Worm (Caenorhabditis elegans) whole organism, L4 larva: ENCODE measurements around the gene fbxa-153.

ENCODE experiments used
- D1046.2 ChIP-seq: fragments of 200-800 bp; sonication (Bioruptor generic); IDR thresholded peaks from 2 replicates; pipeline ENCODE4 v1.3.6; 2022; ENCODE audit warnings: missing genetic modification characterization, missing compliant biosample characterization
- F10B5.3 ChIP-seq: sonication (generic microtip); optimal IDR thresholded peaks from 2 replicates; lab custom pipeline; 2016; ENCODE audit warnings: mild to moderate bottlenecking, missing genetic modification characterization, missing compliant biosample characterization
- F26F4.8 ChIP-seq: fragments of 200-800 bp; sonication (Bioruptor generic); conservative IDR thresholded peaks from 2 replicates; pipeline ENCODE4 v1.3.6; 2022; ENCODE audit warnings: missing genetic modification characterization, missing compliant biosample characterization
- F44E2.7 ChIP-seq: fragments of 200-800 bp; sonication (Bioruptor generic); IDR thresholded peaks from 2 replicates; pipeline ENCODE4 v2.1.2; 2022; ENCODE audit warnings: missing genetic modification characterization, missing compliant biosample characterization
- T20F7.1 ChIP-seq: fragments of 200-800 bp; sonication (Bioruptor generic); optimal IDR thresholded peaks from 2 replicates; lab custom pipeline; 2018; ENCODE audit warnings: mild to moderate bottlenecking, missing genetic modification characterization, missing compliant biosample characterization
- T26A8.4 ChIP-seq: fragments of 200-800 bp; sonication (Bioruptor generic); IDR thresholded peaks from 2 replicates; pipeline ENCODE4 v1.3.6; 2022; ENCODE audit warnings: missing genetic modification characterization, missing compliant biosample characterization
- ZK546.5 ChIP-seq, 2 experiments: sonication (generic microtip); optimal IDR thresholded peaks; 2 replicates each; lab custom pipeline; 2017; ENCODE audit warnings: missing biosample characterization in 2 of 2, missing genetic modification characterization in 2 of 2
- aha-1 ChIP-seq: fragments of 150-350 bp; peaks from one replicate; lab custom pipeline; 2014; ENCODE audit warnings: missing biosample characterization, missing genetic modification characterization
- ctbp-1 ChIP-seq: fragments of 200-800 bp; sonication (Bioruptor generic); IDR thresholded peaks from 2 replicates; pipeline ENCODE4 v1.3.6; 2022; ENCODE audit warnings: missing genetic modification reagents, missing genetic modification characterization, missing compliant biosample characterization
- daf-12 ChIP-seq: fragments of 150-350 bp; optimal IDR thresholded peaks from 2 replicates; lab custom pipeline; 2014; ENCODE audit warnings: missing biosample characterization, missing genetic modification reagents, missing genetic modification characterization
- daf-16 ChIP-seq, 3 experiments: sonication (generic microtip); optimal IDR thresholded peaks; 2 replicates each; lab custom pipeline; 2016 to 2017; ENCODE audit warnings: missing genetic modification characterization in 3 of 3, missing genetic modification reagents in 3 of 3, mild to moderate bottlenecking in 2 of 3, missing compliant biosample characterization in 2 of 3, missing biosample characterization in 1 of 3, moderate library complexity in 1 of 3
- daf-8 ChIP-seq: fragments of 200-800 bp; sonication (Bioruptor generic); IDR thresholded peaks from 2 replicates; pipeline ENCODE4 v1.3.6; 2022; ENCODE audit warnings: missing genetic modification characterization, missing compliant biosample characterization
- dmd-6 ChIP-seq: fragments of 200-800 bp; sonication (Bioruptor generic); IDR thresholded peaks from 2 replicates; pipeline ENCODE4 v1.3.6; 2022; ENCODE audit warnings: missing genetic modification reagents, missing genetic modification characterization, missing compliant biosample characterization
- egl-27 ChIP-seq: sonication (generic microtip); optimal IDR thresholded peaks from 3 replicates; lab custom pipeline; 2017; ENCODE audit warnings: missing biosample characterization, missing genetic modification reagents, missing genetic modification characterization
- fkh-10 ChIP-seq: fragments of 150-350 bp; optimal IDR thresholded peaks from 2 replicates; lab custom pipeline; 2014; ENCODE audit warnings: missing biosample characterization, missing genetic modification reagents, missing genetic modification characterization
- fos-1 ChIP-seq: fragments of 150-350 bp; optimal IDR thresholded peaks from 2 replicates; lab custom pipeline; 2014; ENCODE audit warnings: missing biosample characterization, missing genetic modification characterization
- hlh-11 ChIP-seq: fragments of 200-800 bp; sonication (Bioruptor generic); optimal IDR thresholded peaks from 2 replicates; lab custom pipeline; 2018; ENCODE audit warnings: mild to moderate bottlenecking, missing genetic modification characterization, missing compliant biosample characterization
- hmg-1.1 ChIP-seq: fragments of 200-800 bp; sonication (Bioruptor generic); IDR thresholded peaks from 2 replicates; pipeline ENCODE4 v1.3.6; 2022; ENCODE audit warnings: missing genetic modification reagents, missing genetic modification characterization, missing compliant biosample characterization
- jun-1 ChIP-seq: fragments of 150-350 bp; optimal IDR thresholded peaks from 2 replicates; lab custom pipeline; 2014; ENCODE audit warnings: missing biosample characterization, missing genetic modification reagents, missing genetic modification characterization
- lim-7 ChIP-seq: fragments of 200-800 bp; sonication (Bioruptor generic); IDR thresholded peaks from 2 replicates; pipeline ENCODE4 v1.3.6; 2022; ENCODE audit warnings: missing genetic modification characterization, missing compliant biosample characterization
- mdl-1 ChIP-seq, 2 experiments: fragments of 150-350 bp in 1 of 2; sonication (generic microtip) in 1 of 2; optimal IDR thresholded peaks; 2 replicates each; lab custom pipeline; 2014 to 2017; ENCODE audit warnings: missing biosample characterization in 2 of 2, missing genetic modification characterization in 2 of 2
- nhr-10 ChIP-seq: fragments of 150-350 bp; optimal IDR thresholded peaks from 2 replicates; lab custom pipeline; 2014; ENCODE audit warnings: missing biosample characterization, missing genetic modification characterization
- nhr-111 ChIP-seq: fragments of 200-800 bp; sonication (Bioruptor generic); optimal IDR thresholded peaks from 2 replicates; lab custom pipeline; 2018; ENCODE audit warnings: mild to moderate bottlenecking, missing genetic modification characterization, missing compliant biosample characterization
- nhr-237 ChIP-seq: sonication (generic microtip); optimal IDR thresholded peaks from 2 replicates; lab custom pipeline; 2017; ENCODE audit warnings: missing biosample characterization, missing genetic modification characterization
- nhr-48 ChIP-seq: sonication (generic microtip); optimal IDR thresholded peaks from 2 replicates; lab custom pipeline; 2016; ENCODE audit warnings: mild to moderate bottlenecking, missing genetic modification characterization, missing compliant biosample characterization
- nhr-77 ChIP-seq: fragments of 150-350 bp; optimal IDR thresholded peaks from 2 replicates; lab custom pipeline; 2014; ENCODE audit warnings: missing biosample characterization, missing genetic modification characterization
- pqm-1 ChIP-seq: sonication (generic microtip); optimal IDR thresholded peaks from 2 replicates; lab custom pipeline; 2017; ENCODE audit warnings: missing biosample characterization, missing genetic modification characterization
- saeg-2 ChIP-seq: fragments of 200-800 bp; sonication (Bioruptor generic); IDR thresholded peaks from 2 replicates; pipeline ENCODE4 v1.3.6; 2022; ENCODE audit warnings: missing genetic modification reagents, missing genetic modification characterization, missing compliant biosample characterization
- snpc-4 ChIP-seq: fragments of 150-350 bp; optimal IDR thresholded peaks from 2 replicates; lab custom pipeline; 2014; ENCODE audit warnings: missing biosample characterization, missing genetic modification characterization
- spr-3 ChIP-seq: fragments of 200-800 bp; sonication (Bioruptor generic); optimal IDR thresholded peaks from 2 replicates; lab custom pipeline; 2018; ENCODE audit warnings: mild to moderate bottlenecking, missing genetic modification characterization, missing compliant biosample characterization
- tag-97 ChIP-seq: fragments of 200-800 bp; sonication (Bioruptor generic); IDR thresholded peaks from 2 replicates; pipeline ENCODE4 v1.3.6; 2022; ENCODE audit warnings: missing genetic modification characterization, missing compliant biosample characterization
- unc-130 ChIP-seq: sonication (generic microtip); optimal IDR thresholded peaks from 2 replicates; lab custom pipeline; 2016; ENCODE audit warnings: missing genetic modification reagents, missing genetic modification characterization, missing compliant biosample characterization
- unc-39 ChIP-seq: sonication (generic microtip); optimal IDR thresholded peaks from 2 replicates; lab custom pipeline; 2017; ENCODE audit warnings: missing biosample characterization, missing genetic modification characterization
- unc-62 ChIP-seq, 3 experiments: fragments of 150-350 bp in 1 of 3; sonication (generic microtip); optimal IDR thresholded peaks in 2 of 3; peaks in 1 of 3; 1 replicate in 1 of 3; 2 replicates in 2 of 3; lab custom pipeline; 2014 to 2017; ENCODE audit warnings: missing biosample characterization in 3 of 3, missing genetic modification characterization in 3 of 3, missing genetic modification reagents in 3 of 3, missing genotype in 1 of 3
- zfp-2 ChIP-seq: sonication (generic microtip); optimal IDR thresholded peaks from 2 replicates; lab custom pipeline; 2016; ENCODE audit warnings: mild to moderate bottlenecking, missing genetic modification characterization, missing compliant biosample characterization

The fbxa-153 gene

DNA sequence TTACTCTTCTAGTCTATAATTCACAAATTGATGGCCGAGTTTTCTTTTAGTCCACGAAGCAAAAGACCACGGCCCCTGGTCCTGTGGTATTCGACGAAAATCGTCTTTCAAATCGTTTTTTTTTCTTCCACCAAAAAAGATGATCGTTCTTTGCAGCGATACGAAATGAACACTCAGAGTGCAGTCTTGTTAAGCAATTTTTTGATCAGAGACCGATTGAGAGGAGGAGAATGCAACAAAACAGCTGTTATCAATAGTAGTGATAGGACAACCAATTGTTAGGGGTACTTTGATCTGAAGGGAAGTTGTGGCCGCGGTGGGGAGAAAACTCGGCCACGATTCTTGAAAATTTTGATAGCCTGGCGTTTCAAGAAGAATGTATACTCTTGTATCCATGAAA lies 46.2 kb downstream of the fbxa-153 start (continued):
- TF ChIP-seq pqm-1 (tag; lab: Kevin White, UChicago) (peak; percentile 37), daf-16 (GFP tag; optimal IDR thresholded peaks at IDR 0.05; lab: Kevin White, UChicago) (peak in 1 of 2 experiments; percentile 48), daf-16 (tag; optimal IDR thresholded peaks at IDR 0.05; lab: Kevin White, UChicago) (peak; percentile 82), nhr-111 (no peak), mdl-1 (tag; optimal IDR thresholded peaks at IDR 0.05; lab: Kevin White, UChicago) (peak in 1 of 2 experiments; percentile 69), ctbp-1 (GFP tag; lab: Robert Waterston, UW) (no peak), D1046.2 (GFP tag; lab: Robert Waterston, UW) (no peak), F10B5.3 (tag; lab: Kevin White, UChicago) (no peak), nhr-48 (tag; lab: Kevin White, UChicago) (peak; percentile 69), nhr-77 (peak; percentile 68), dmd-6 (GFP tag; lab: Robert Waterston, UW) (peak; percentile 81)

DNA sequence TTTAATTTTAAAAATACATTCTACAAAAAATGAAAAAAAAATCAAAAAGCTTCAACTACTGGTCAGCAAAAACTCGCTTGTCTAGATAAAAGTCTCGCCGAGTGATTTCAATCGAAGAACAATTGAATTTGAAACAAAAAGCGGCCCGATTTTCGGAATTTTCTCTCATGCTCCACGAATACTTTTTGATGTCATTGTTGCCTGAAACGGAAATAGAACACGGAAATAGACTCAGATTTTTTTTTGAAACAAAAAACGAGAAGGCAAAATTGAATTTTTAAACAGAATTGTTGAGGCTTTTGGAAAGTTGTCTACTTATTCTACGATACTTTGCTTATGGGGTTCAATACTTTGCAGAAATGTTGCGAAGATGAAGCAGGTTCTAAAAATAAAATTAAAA lies 46.7 kb downstream of the fbxa-153 start:
- TF ChIP-seq daf-12 (tag; lab: Kevin White, UChicago) (no peak), ctbp-1 (GFP tag; lab: Robert Waterston, UW) (no peak), nhr-111 (no peak), hlh-11 (no peak), F26F4.8 (GFP tag; lab: Robert Waterston, UW) (no peak), zfp-2 (tag; lab: Kevin White, UChicago) (no peak), egl-27 (no peak), fkh-10 (GFP tag; lab: Kevin White, UChicago) (peak; percentile 74), tag-97 (GFP tag; lab: Robert Waterston, UW) (no peak), unc-39 (tag; lab: Kevin White, UChicago) (no peak), lim-7 (GFP tag; lab: Robert Waterston, UW) (no peak), unc-62 (GFP tag; optimal IDR thresholded peaks at IDR 0.05 in 1 of 2; lab: Kevin White, UChicago) (peak in 1 of 2 experiments; percentile 30), unc-62 (tag; optimal IDR thresholded peaks at IDR 0.05; lab: Kevin White, UChicago) (no peak)
- TF ChIP-seq, all 104 proteins: peak for 2

DNA sequence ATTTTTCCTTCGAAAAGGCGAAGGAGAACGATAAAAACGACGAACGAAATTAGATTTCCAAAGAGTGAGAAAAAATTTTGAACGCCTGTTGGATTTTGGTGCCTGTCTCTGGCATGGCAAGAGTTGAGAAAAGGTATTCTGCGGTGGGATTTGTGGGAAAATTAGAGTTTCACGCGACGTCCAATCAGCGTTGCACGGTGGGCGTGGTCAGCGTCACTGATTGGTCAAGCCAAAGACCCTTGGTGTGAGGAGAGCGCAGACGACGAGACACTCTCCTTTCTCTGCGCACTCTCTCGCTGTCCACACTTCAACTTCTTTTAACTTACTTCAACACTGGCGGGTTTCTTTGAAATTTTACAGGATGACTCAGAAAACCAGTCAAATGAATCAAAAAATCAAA lies 47.6 kb downstream of the fbxa-153 start:
- TF ChIP-seq daf-8 (GFP tag; lab: Robert Waterston, UW) (no peak), pqm-1 (tag; lab: Kevin White, UChicago) (no peak), snpc-4 (tag; lab: Kevin White, UChicago) (no peak), jun-1 (tag; lab: Kevin White, UChicago) (no peak), T20F7.1 (GFP tag; lab: Kevin White, UChicago) (no peak), saeg-2 (GFP tag; lab: Robert Waterston, UW) (no peak), ZK546.5 (tag; optimal IDR thresholded peaks at IDR 0.05; lab: Kevin White, UChicago) (no peak), daf-16 (GFP tag; optimal IDR thresholded peaks at IDR 0.05; lab: Kevin White, UChicago) (no peak), daf-16 (tag; optimal IDR thresholded peaks at IDR 0.05; lab: Kevin White, UChicago) (no peak), fos-1 (tag; lab: Kevin White, UChicago) (no peak), hmg-1.1 (GFP tag; lab: Robert Waterston, UW) (no peak), spr-3 (GFP tag; lab: Kevin White, UChicago) (no peak), unc-130 (GFP tag; lab: Kevin White, UChicago) (no peak), aha-1 (tag; lab: Kevin White, UChicago) (no peak), F44E2.7 (GFP tag; lab: Robert Waterston, UW) (no peak), nhr-237 (no peak), nhr-10 (tag; lab: Kevin White, UChicago) (no peak), D1046.2 (GFP tag; lab: Robert Waterston, UW) (no peak)

DNA sequence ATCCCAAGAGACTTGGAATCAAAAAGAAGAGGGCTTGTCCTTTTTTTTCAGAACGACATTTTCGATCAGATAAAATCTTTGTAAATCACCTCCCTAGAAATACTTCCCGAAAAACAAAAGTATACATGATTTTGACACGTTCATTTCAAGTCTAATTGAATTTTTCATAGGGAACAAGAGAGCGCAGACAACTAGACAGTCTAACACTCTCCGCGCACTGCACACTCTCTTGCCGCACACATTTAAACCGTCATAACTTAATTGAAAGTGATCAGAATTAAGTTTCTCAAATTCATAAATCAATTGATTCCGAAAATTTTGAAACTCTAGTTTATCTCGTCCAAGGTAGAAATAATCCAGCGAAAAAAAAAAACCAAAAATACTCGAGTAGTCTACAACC lies 50.5 kb downstream of the fbxa-153 start:
- TF ChIP-seq T26A8.4 (GFP tag; lab: Robert Waterston, UW) (no peak), aha-1 (tag; lab: Kevin White, UChicago) (peak; percentile 56), unc-62 (GFP tag; optimal IDR thresholded peaks at IDR 0.05 in 1 of 2; lab: Kevin White, UChicago) (peak in 1 of 2 experiments; percentile 81), unc-62 (tag; optimal IDR thresholded peaks at IDR 0.05; lab: Kevin White, UChicago) (no peak), D1046.2 (GFP tag; lab: Robert Waterston, UW) (no peak)
